Worm (Caenorhabditis elegans): Measurements from ENCODE around the gene R10E8.5.

DNA sequence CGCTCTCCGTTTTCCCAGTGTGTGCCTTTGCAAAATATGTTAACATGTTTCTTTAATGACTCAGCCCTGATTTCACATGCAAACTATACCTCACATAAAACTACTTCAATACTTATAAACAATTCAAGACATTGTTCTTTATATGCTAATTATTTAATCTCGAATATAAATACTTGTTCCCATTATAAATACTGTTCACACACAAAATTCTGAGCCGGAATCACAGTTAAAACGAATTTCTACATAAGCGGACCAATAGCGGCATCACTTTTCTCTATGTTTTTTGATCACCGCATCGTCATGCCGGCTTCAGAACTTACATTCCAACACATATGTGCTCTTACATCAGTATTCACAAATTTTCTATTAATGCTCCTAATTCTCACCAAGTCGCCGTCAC, at the start of gene R10E8.5:
- no peak for TF ChIP-seq dve-1 (tag; optimal IDR thresholded peaks at IDR 0.05)
- TF ChIP-seq pag-3 (tag; optimal IDR thresholded peaks at IDR 0.05; ENCODE audit: borderline replicate concordance), result no peak
- no peak for TF ChIP-seq unc-55 (GFP tag; optimal IDR thresholded peaks at IDR 0.05)
- TF ChIP-seq pax-1 (tag; optimal IDR thresholded peaks at IDR 0.05), result no peak
- TF ChIP-seq lim-6 (tag; optimal IDR thresholded peaks at IDR 0.05), result no peak
- no peak for TF ChIP-seq tbx-2 (tag; optimal IDR thresholded peaks at IDR 0.05)
- TF ChIP-seq pqm-1 (tag; optimal IDR thresholded peaks at IDR 0.05), result no peak
- TF ChIP-seq ceh-19 (GFP tag; optimal IDR thresholded peaks at IDR 0.05), result no peak
- TF ChIP-seq mec-3 (tag; optimal IDR thresholded peaks at IDR 0.05; ENCODE audit: borderline replicate concordance), result no peak

Measured in whole organism, late embryonic.